Worm (Caenorhabditis elegans) whole organism, early embryonic: ENCODE results near the gene Y2H9A.4.

ENCODE experiments used
- ama-1 ChIP-seq: fragments of 150-350 bp; optimal IDR thresholded peaks from 2 replicates; lab custom pipeline; 2014
- ceh-13 ChIP-seq: fragments of 200-800 bp; sonication (Bioruptor generic); optimal IDR thresholded peaks from 2 replicates; lab custom pipeline; 2018; ENCODE audit warnings: mild to moderate bottlenecking, missing genetic modification characterization, missing compliant biosample characterization
- ceh-36 ChIP-seq: sonication (generic microtip); optimal IDR thresholded peaks from 2 replicates; lab custom pipeline; 2016; ENCODE audit warnings: missing genetic modification characterization, inconsistent platforms, missing compliant biosample characterization
- ets-7 ChIP-seq: sonication (generic microtip); optimal IDR thresholded peaks from 2 replicates; lab custom pipeline; 2016; ENCODE audit warnings: missing genotype, missing genetic modification characterization, missing compliant biosample characterization
- scrt-1 ChIP-seq: fragments of 200-800 bp; sonication (Bioruptor generic); IDR thresholded peaks from 2 replicates; pipeline ENCODE4 v1.3.6; 2022; ENCODE audit warnings: missing genetic modification characterization, missing compliant biosample characterization
- tbx-11 ChIP-seq: fragments of 200-800 bp; sonication (Bioruptor generic); IDR thresholded peaks from 2 replicates; pipeline ENCODE4 v1.3.6; 2022; ENCODE audit warnings: missing genetic modification characterization, missing compliant biosample characterization
- tra-4 ChIP-seq: sonication (generic microtip); optimal IDR thresholded peaks from 2 replicates; lab custom pipeline; 2017; ENCODE audit warnings: missing genetic modification characterization, missing compliant biosample characterization

DNA sequence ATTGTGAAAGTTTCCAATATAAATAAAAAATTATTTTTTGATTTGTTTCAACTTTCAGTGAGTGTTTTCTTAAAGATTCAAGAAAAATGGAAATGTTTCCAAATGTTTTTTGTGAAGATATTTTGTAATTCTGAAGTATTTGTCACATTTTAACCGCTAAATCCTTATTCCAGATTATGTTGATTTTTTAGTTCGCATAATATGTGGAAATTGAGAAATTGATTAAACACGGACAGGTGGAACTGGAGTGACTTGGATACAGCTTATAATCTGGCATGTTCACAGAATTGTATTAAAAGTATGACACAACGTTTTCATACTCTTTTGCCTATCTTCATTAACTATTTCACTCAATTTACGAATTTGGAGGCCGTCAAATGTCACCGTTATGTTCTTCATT, 9.7 kb downstream of the Y2H9A.4 start, which contains the start of gene lurp-3:
- TF ChIP-seq ama-1: no peak
- TF ChIP-seq scrt-1 (GFP tag; lab: Robert Waterston, UW): no peak
- no peak for TF ChIP-seq ceh-36 (tag; lab: Kevin White, UChicago)
- no peak for TF ChIP-seq tbx-11 (GFP tag; lab: Robert Waterston, UW)
- TF ChIP-seq tra-4: no peak
- TF ChIP-seq ets-7 (tag; lab: Kevin White, UChicago): no peak
- no peak for TF ChIP-seq ceh-13 (GFP tag; lab: Kevin White, UChicago)
